Fruit fly (Drosophila melanogaster): ENCODE measurements around the gene Mst87F.

The Mst87F gene

DNA sequence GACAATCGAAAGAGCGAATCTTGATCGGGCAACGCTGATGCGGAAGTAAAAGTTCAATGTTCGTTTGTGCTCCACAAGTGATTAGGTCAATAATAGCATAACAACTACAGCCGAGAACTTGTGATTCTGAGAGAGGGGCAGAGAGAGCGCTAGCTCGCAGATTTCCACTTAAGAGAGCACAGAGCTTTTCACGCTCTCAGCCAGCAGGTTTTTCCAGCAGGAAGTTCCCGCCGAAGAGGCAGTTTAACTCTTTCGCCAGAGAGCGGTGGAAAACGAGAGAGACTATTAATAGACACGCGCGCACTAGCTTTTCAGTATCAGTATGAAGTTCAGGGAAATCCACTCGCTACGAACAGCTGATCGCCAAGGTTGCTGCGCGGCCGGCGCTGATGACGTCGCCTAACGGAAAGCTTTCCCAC is 12.8 kb downstream of the Mst87F start (continued):
- TF ChIP-seq hbn (GFP tag; IDR thresholded peaks at IDR 0.05; ENCODE audit: partially characterized antibody) (no peak), CG12744 (GFP tag; optimal IDR thresholded peaks at IDR 0.05) (no peak), repo (GFP tag; optimal IDR thresholded peaks at IDR 0.05) (no peak), CG7987 (GFP tag; optimal IDR thresholded peaks at IDR 0.05) (no peak), CG3407 (GFP tag; optimal IDR thresholded peaks at IDR 0.05) (no peak), Stat92E (GFP tag; optimal IDR thresholded peaks at IDR 0.05) (no peak), mirr (GFP tag; optimal IDR thresholded peaks at IDR 0.05) (no peak), sd (tag; optimal IDR thresholded peaks at IDR 0.05) (no peak), vvl (GFP tag; IDR thresholded peaks at IDR 0.05) (no peak; the same call in 1 of the 2 replicates), NK7.1 (GFP tag; optimal IDR thresholded peaks at IDR 0.05) (no peak), btn (GFP tag; optimal IDR thresholded peaks at IDR 0.05) (no peak), tll (GFP tag; optimal IDR thresholded peaks at IDR 0.05) (no peak), pfk (GFP tag; optimal IDR thresholded peaks at IDR 0.05) (no peak), hb (GFP tag; IDR thresholded peaks at IDR 0.05; ENCODE audit: partially characterized antibody) (no peak), HmgD (GFP tag; optimal IDR thresholded peaks at IDR 0.05) (no peak), CG10209 (GFP tag; optimal IDR thresholded peaks at IDR 0.05) (no peak), CG2202 (tag; optimal IDR thresholded peaks at IDR 0.05) (no peak), CG13123 (GFP tag; optimal IDR thresholded peaks at IDR 0.05) (no peak), Spps (tag; optimal IDR thresholded peaks at IDR 0.05) (no peak), Tbp (GFP tag; optimal IDR thresholded peaks at IDR 0.05) (no peak), Bgb (GFP tag; IDR thresholded peaks at IDR 0.05; ENCODE audit: partially characterized antibody) (no peak), NC2α (GFP tag; optimal IDR thresholded peaks at IDR 0.05) (no peak)

DNA sequence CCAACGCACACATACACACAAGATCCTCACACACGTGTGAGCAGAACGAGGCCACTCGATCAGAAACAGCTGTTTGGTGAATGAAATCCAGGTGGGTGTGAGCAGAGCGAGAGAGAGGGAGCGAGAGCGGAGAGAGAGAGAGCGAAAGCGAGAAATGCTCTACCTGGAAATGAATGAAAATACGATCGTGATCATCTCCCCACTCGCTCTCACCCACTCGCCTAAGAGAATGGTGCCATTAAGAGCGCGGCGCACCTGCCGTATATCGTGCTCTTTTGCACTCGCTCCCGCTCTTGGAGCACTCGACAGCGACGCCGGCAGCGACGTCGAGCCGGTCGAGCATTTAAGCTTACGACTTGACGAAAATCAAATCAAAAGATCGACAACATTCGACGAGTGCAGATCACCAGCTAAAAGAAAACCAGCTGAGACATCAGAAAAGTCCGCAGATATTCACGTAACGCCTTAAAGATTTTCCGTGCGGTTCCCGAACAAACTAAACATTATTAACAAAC is 15.0 kb downstream of the Mst87F start, which contains the start of the genes tal-1A, tal-2A, tal-3A and tal-AA:
Gene tal-1A (plus strand): TSS at position 374 of the 515 bp plus-strand sequence.
Gene tal-2A (plus strand): TSS at position 374 of the 515 bp plus-strand sequence.
Gene tal-3A (plus strand): TSS at position 374 of the 515 bp plus-strand sequence.
Gene tal-AA (plus strand): TSS at position 374 of the 515 bp plus-strand sequence.
- TF ChIP-seq aop (GFP tag; IDR thresholded peaks at IDR 0.05) (0 out of 2 replicates have a peak, but pooled peaks have one; percentile 24), Gug (GFP tag; IDR thresholded peaks at IDR 0.05) (no peak), Rx (GFP tag; IDR thresholded peaks at IDR 0.05) (no peak), Nf-YC (tag; optimal IDR thresholded peaks at IDR 0.05) (peak; percentile 71), CG17829 (tag; optimal IDR thresholded peaks at IDR 0.05) (peak; percentile 37), CG11504 (tag; optimal IDR thresholded peaks at IDR 0.05) (peak; percentile 4), psq (GFP tag; optimal IDR thresholded peaks at IDR 0.05) (no peak), sens-2 (GFP tag; IDR thresholded peaks at IDR 0.05) (0 out of 2 replicates have a peak, but pooled peaks have one; percentile 32), Atf6 (GFP tag; IDR thresholded peaks at IDR 0.05) (peak; percentile 55), CG13296 (GFP tag; optimal IDR thresholded peaks at IDR 0.05) (no peak), Med (GFP tag) (peak; percentile 81), Opbp (GFP tag; IDR thresholded peaks at IDR 0.05; ENCODE audit: partially characterized antibody) (0 out of 3 replicates have a peak, but pooled peaks have one; percentile 47), CG31365 (tag; optimal IDR thresholded peaks at IDR 0.05) (peak; percentile 38), lmd (GFP tag; IDR thresholded peaks at IDR 0.05) (no peak), z (GFP tag; IDR thresholded peaks at IDR 0.05) (peak; percentile 74; the same call in 2 of the 3 replicates), sc (optimal IDR thresholded peaks at IDR 0.05) (no peak), sc (GFP tag; optimal IDR thresholded peaks at IDR 0.05) (peak; percentile 19), CG13287 (GFP tag; IDR thresholded peaks at IDR 0.05; ENCODE audit: partially characterized antibody) (peak; percentile 74), CHES-1-like (GFP tag; optimal IDR thresholded peaks at IDR 0.05) (no peak), cg (GFP tag; optimal IDR thresholded peaks at IDR 0.05) (peak; percentile 77), CrebB (tag; optimal IDR thresholded peaks at IDR 0.05) (peak; percentile 10), BtbVII (GFP tag; optimal IDR thresholded peaks at IDR 0.05) (peak; percentile 65), CG16815 (GFP tag; optimal IDR thresholded peaks at IDR 0.05) (no peak), CG6254 (GFP tag; optimal IDR thresholded peaks at IDR 0.05) (peak; percentile 51), Pdp1 (GFP tag; optimal IDR thresholded peaks at IDR 0.05) (peak in 1 of 2 experiments; percentile 75), CG3163 (GFP tag; optimal IDR thresholded peaks at IDR 0.05) (peak; percentile 98), Dll (GFP tag; IDR thresholded peaks at IDR 0.05; ENCODE audit: partially characterized antibody) (peak; percentile 74), Eip74EF (GFP tag; optimal IDR thresholded peaks at IDR 0.05) (peak in 1 of 2 experiments; percentile 72)
